Worm (Caenorhabditis elegans) whole organism, L4/young adult: ENCODE results near the gene F53A9.6.

ENCODE experiments used
- W03F9.2 ChIP-seq: fragments of 150-350 bp; optimal IDR thresholded peaks from 2 replicates; lab custom pipeline; 2014; ENCODE audit warnings: missing biosample characterization, missing genetic modification characterization
- dao-5 ChIP-seq: sonication (generic microtip); optimal IDR thresholded peaks from 2 replicates; lab custom pipeline; 2016; ENCODE audit warnings: missing genotype, missing genetic modification characterization, moderate library complexity, missing compliant biosample characterization
- him-1 ChIP-seq: sonication (generic microtip); optimal IDR thresholded peaks from 2 replicates; lab custom pipeline; 2016; ENCODE audit warnings: missing genotype, missing genetic modification reagents, missing genetic modification characterization, missing compliant biosample characterization

ce11 chrX:8677320-8677719, 36.3 kb downstream of the F53A9.6 start:
- no peak for TF ChIP-seq him-1 (tag; lab: Kevin White, UChicago)
- TF ChIP-seq W03F9.2 = no peak
- TF ChIP-seq dao-5 (tag; lab: Kevin White, UChicago) = no peak
